Fruit fly (Drosophila melanogaster) whole organism, prepupa: Measurements from ENCODE around the gene OXA1L.
A peak's percentile ranks its signal among the peaks of the same experiment; 100 is the strongest.

Experiments
- Blimp-1 ChIP-seq: fragments of 200-800 bp; sonication (Bioruptor generic); optimal IDR thresholded peaks from 3 replicates; lab custom pipeline; 2017; ENCODE audit warnings: missing biosample characterization, missing genetic modification characterization, mild to moderate bottlenecking, moderate library complexity, missing genetic modification reagents
- CG10631 ChIP-seq: fragments of 200-800 bp; sonication (Bioruptor generic); optimal IDR thresholded peaks from 2 replicates; lab custom pipeline; 2016; ENCODE audit warnings: missing biosample characterization, missing genetic modification characterization
- CG10669 ChIP-seq: fragments of 200-800 bp; sonication (Bioruptor generic); optimal IDR thresholded peaks from 3 replicates; lab custom pipeline; 2018; ENCODE audit warnings: missing biosample characterization, mild to moderate bottlenecking, missing genetic modification characterization, moderate library complexity
- CG11294 ChIP-seq: fragments of 200-800 bp; sonication (Bioruptor generic); IDR thresholded peaks from 2 replicates; pipeline ENCODE4 v1.3.6; 2022; ENCODE audit warnings: missing biosample characterization, missing genetic modification characterization
- CG11762 ChIP-seq: fragments of 200-800 bp; sonication (Bioruptor generic); optimal IDR thresholded peaks from 3 replicates; lab custom pipeline; 2016; ENCODE audit warnings: missing biosample characterization, missing genetic modification characterization; ENCODE audit not compliant: insufficient read depth
- CG11902 ChIP-seq: fragments of 200-800 bp; sonication (Bioruptor generic); optimal IDR thresholded peaks from 3 replicates; lab custom pipeline; 2016; ENCODE audit warnings: missing biosample characterization, missing genetic modification characterization
- CG15336 ChIP-seq: fragments of 200-800 bp; sonication (Bioruptor generic); IDR thresholded peaks from 2 replicates; pipeline ENCODE4 v1.3.6; 2022; ENCODE audit warnings: missing biosample characterization, missing genetic modification characterization
- CG1621 ChIP-seq: fragments of 200-800 bp; sonication (Bioruptor generic); optimal IDR thresholded peaks from 3 replicates; lab custom pipeline; 2018; ENCODE audit warnings: missing biosample characterization, mild to moderate bottlenecking, missing genetic modification characterization
- CG16779 ChIP-seq: fragments of 200-800 bp; sonication (Bioruptor generic); optimal IDR thresholded peaks from 3 replicates; lab custom pipeline; 2017; ENCODE audit warnings: missing biosample characterization, mild to moderate bottlenecking, missing genetic modification characterization
- CG3032 ChIP-seq: fragments of 200-800 bp; optimal IDR thresholded peaks from 2 replicates; lab custom pipeline; 2019; ENCODE audit warnings: missing biosample characterization, mild to moderate bottlenecking, missing genetic modification characterization, moderate library complexity
- CG32006 ChIP-seq: fragments of 200-800 bp; sonication (Bioruptor generic); optimal IDR thresholded peaks from 3 replicates; lab custom pipeline; 2017; ENCODE audit warnings: missing biosample characterization, mild to moderate bottlenecking, missing genetic modification characterization
- CG34406 ChIP-seq: fragments of 200-800 bp; sonication (Bioruptor generic); optimal IDR thresholded peaks from 3 replicates; lab custom pipeline; 2016; ENCODE audit warnings: missing biosample characterization, missing genetic modification characterization
- CG3919 ChIP-seq: fragments of 200-800 bp; sonication (Bioruptor generic); optimal IDR thresholded peaks from 3 replicates; lab custom pipeline; 2016; ENCODE audit warnings: missing biosample characterization, missing genetic modification characterization
- CG4318 ChIP-seq: fragments of 200-800 bp; sonication (Bioruptor generic); optimal IDR thresholded peaks from 3 replicates; lab custom pipeline; 2017; ENCODE audit warnings: missing biosample characterization, mild to moderate bottlenecking, missing genetic modification characterization
- CG6163 ChIP-seq: fragments of 200-800 bp; sonication (Bioruptor generic); IDR thresholded peaks from 3 replicates; pipeline ENCODE4 v1.3.6; 2022; ENCODE audit warnings: missing biosample characterization, missing genetic modification characterization
- CG6276 ChIP-seq: fragments of 200-800 bp; sonication (Bioruptor generic); optimal IDR thresholded peaks from 2 replicates; lab custom pipeline; 2017; ENCODE audit warnings: missing biosample characterization, mild to moderate bottlenecking, missing genetic modification characterization
- CG6808 ChIP-seq: fragments of 200-800 bp; sonication (Bioruptor generic); optimal IDR thresholded peaks from 3 replicates; lab custom pipeline; 2017; ENCODE audit warnings: missing biosample characterization, missing genetic modification characterization, mild to moderate bottlenecking, moderate library complexity, missing genetic modification reagents
- CG6854 ChIP-seq: fragments of 200-800 bp; sonication (Bioruptor generic); optimal IDR thresholded peaks from 2 replicates; lab custom pipeline; 2017; ENCODE audit warnings: missing biosample characterization, mild to moderate bottlenecking, missing genetic modification characterization
- CG7368 ChIP-seq: fragments of 200-800 bp; sonication (Bioruptor generic); optimal IDR thresholded peaks from 3 replicates; lab custom pipeline; 2016; ENCODE audit warnings: missing biosample characterization, missing genetic modification characterization
- CG8119 ChIP-seq: fragments of 200-800 bp; sonication (Bioruptor generic); IDR thresholded peaks from 3 replicates; pipeline ENCODE4 v1.3.6; 2022; ENCODE audit warnings: missing biosample characterization, missing genetic modification characterization
- CG8319 ChIP-seq: fragments of 200-800 bp; sonication (Bioruptor generic); optimal IDR thresholded peaks from 3 replicates; lab custom pipeline; 2016; ENCODE audit warnings: missing biosample characterization, missing genetic modification characterization
- CG8632 ChIP-seq: fragments of 200-800 bp; sonication (Bioruptor generic); optimal IDR thresholded peaks from 3 replicates; lab custom pipeline; 2016; ENCODE audit warnings: missing biosample characterization, missing genetic modification characterization
- CG9139 ChIP-seq: fragments of 200-800 bp; sonication (Bioruptor generic); optimal IDR thresholded peaks from 3 replicates; lab custom pipeline; 2017; ENCODE audit warnings: missing biosample characterization, mild to moderate bottlenecking, missing genetic modification characterization
- Eip78C ChIP-seq: fragments of 200-800 bp; sonication (Bioruptor generic); peaks from one replicate; lab custom pipeline; 2016; ENCODE audit warnings: missing biosample characterization, missing genetic modification characterization
- Eip93F ChIP-seq: fragments of 200-800 bp; sonication (Bioruptor generic); optimal IDR thresholded peaks from 2 replicates; lab custom pipeline; 2016; ENCODE audit warnings: missing biosample characterization, mild to moderate bottlenecking, missing genetic modification characterization
- Ets21C ChIP-seq: fragments of 200-800 bp; sonication (Bioruptor generic); optimal IDR thresholded peaks from 3 replicates; lab custom pipeline; 2016; ENCODE audit warnings: missing biosample characterization, missing genetic modification characterization
- Ets96B ChIP-seq: fragments of 200-800 bp; optimal IDR thresholded peaks from 2 replicates; lab custom pipeline; 2019; ENCODE audit warnings: missing biosample characterization, mild to moderate bottlenecking, missing genetic modification characterization, moderate library complexity
- Gug ChIP-seq: fragments of 200-800 bp; sonication (Bioruptor generic); IDR thresholded peaks from 2 replicates; pipeline ENCODE4 v1.3.6; 2022; ENCODE audit warnings: missing biosample characterization, missing genetic modification characterization
- Hr38 ChIP-seq: sonication (Bioruptor generic); optimal IDR thresholded peaks from 2 replicates; lab custom pipeline; 2016; ENCODE audit warnings: missing biosample characterization, missing genetic modification characterization
- Hr39 ChIP-seq: fragments of 200-800 bp; sonication (Bioruptor generic); optimal IDR thresholded peaks from 2 replicates; lab custom pipeline; 2016; ENCODE audit warnings: missing biosample characterization, missing genetic modification characterization
- Hr4 ChIP-seq: fragments of 200-800 bp; sonication (Bioruptor generic); optimal IDR thresholded peaks from 3 replicates; lab custom pipeline; 2016; ENCODE audit warnings: missing biosample characterization, missing genetic modification characterization
- Met ChIP-seq: fragments of 200-800 bp; sonication (Bioruptor generic); optimal IDR thresholded peaks from 3 replicates; lab custom pipeline; 2016; ENCODE audit warnings: missing biosample characterization, missing genetic modification characterization
- OdsH ChIP-seq: fragments of 200-800 bp; sonication (Bioruptor generic); optimal IDR thresholded peaks from 3 replicates; lab custom pipeline; 2016; ENCODE audit warnings: missing biosample characterization, missing genetic modification characterization
- Smox ChIP-seq: fragments of 200-800 bp; sonication (Bioruptor generic); optimal IDR thresholded peaks from 3 replicates; lab custom pipeline; 2016; ENCODE audit warnings: missing biosample characterization, missing genetic modification characterization
- Sox102F ChIP-seq: fragments of 200-800 bp; sonication (Bioruptor generic); optimal IDR thresholded peaks from 2 replicates; lab custom pipeline; 2016; ENCODE audit warnings: missing biosample characterization, mild to moderate bottlenecking, missing genetic modification characterization
- Sox14 ChIP-seq: fragments of 200-800 bp; sonication (Bioruptor generic); optimal IDR thresholded peaks from 3 replicates; lab custom pipeline; 2016; ENCODE audit warnings: missing biosample characterization, missing genetic modification characterization
- Sox15 ChIP-seq: fragments of 200-800 bp; sonication (Bioruptor generic); optimal IDR thresholded peaks from 3 replicates; lab custom pipeline; 2016; ENCODE audit warnings: missing biosample characterization, missing genetic modification characterization
- achi ChIP-seq: fragments of 200-800 bp; sonication (Bioruptor generic); optimal IDR thresholded peaks from 3 replicates; lab custom pipeline; 2016; ENCODE audit warnings: missing biosample characterization, missing genetic modification characterization
- acj6 ChIP-seq: fragments of 200-800 bp; sonication (Bioruptor generic); optimal IDR thresholded peaks from 3 replicates; lab custom pipeline; 2016; ENCODE audit warnings: missing biosample characterization, missing genetic modification characterization
- cyc ChIP-seq: fragments of 200-800 bp; sonication (Bioruptor generic); optimal IDR thresholded peaks from 3 replicates; lab custom pipeline; 2016; ENCODE audit warnings: missing biosample characterization, missing genetic modification characterization
- dac ChIP-seq: fragments of 200-800 bp; sonication (Bioruptor generic); optimal IDR thresholded peaks from 2 replicates; lab custom pipeline; 2017; ENCODE audit warnings: missing biosample characterization, mild to moderate bottlenecking, missing genetic modification characterization
- eg ChIP-seq: fragments of 200-800 bp; sonication (Bioruptor generic); IDR thresholded peaks from 3 replicates; pipeline ENCODE4 v1.3.6; 2022; ENCODE audit warnings: missing biosample characterization, missing genetic modification characterization
- esn ChIP-seq: fragments of 200-800 bp; sonication (Bioruptor generic); optimal IDR thresholded peaks from 2 replicates; lab custom pipeline; 2016; ENCODE audit warnings: missing biosample characterization, mild to moderate bottlenecking, missing genetic modification characterization, moderate library complexity
- fd59A ChIP-seq: fragments of 200-800 bp; sonication (Bioruptor generic); optimal IDR thresholded peaks from 2 replicates; lab custom pipeline; 2017; ENCODE audit warnings: missing biosample characterization, mild to moderate bottlenecking, missing genetic modification characterization, missing genetic modification reagents
- fd85E ChIP-seq: fragments of 200-800 bp; sonication (Bioruptor generic); optimal IDR thresholded peaks from 3 replicates; lab custom pipeline; 2016; ENCODE audit warnings: missing biosample characterization, missing genetic modification characterization
- fkh ChIP-seq: fragments of 200-800 bp; sonication (Bioruptor generic); optimal IDR thresholded peaks from 3 replicates; lab custom pipeline; 2017; ENCODE audit warnings: missing biosample characterization, mild to moderate bottlenecking, missing genetic modification characterization, moderate library complexity
- lz ChIP-seq: fragments of 200-800 bp; sonication (Bioruptor generic); optimal IDR thresholded peaks from 3 replicates; lab custom pipeline; 2016; ENCODE audit warnings: missing biosample characterization, missing genetic modification characterization
- net ChIP-seq: fragments of 200-800 bp; sonication (Bioruptor generic); optimal IDR thresholded peaks from 3 replicates; lab custom pipeline; 2016; ENCODE audit warnings: missing biosample characterization, missing genetic modification characterization
- pdm3 ChIP-seq: fragments of 200-800 bp; sonication (Bioruptor generic); optimal IDR thresholded peaks from 3 replicates; lab custom pipeline; 2016; ENCODE audit warnings: missing biosample characterization, missing genetic modification characterization
- spab ChIP-seq: fragments of 200-800 bp; sonication (Bioruptor generic); optimal IDR thresholded peaks from 2 replicates; lab custom pipeline; 2017; ENCODE audit warnings: missing biosample characterization, mild to moderate bottlenecking, missing genetic modification characterization, missing genetic modification reagents
- ss ChIP-seq, 2 experiments: fragments of 200-800 bp; sonication (Bioruptor generic); optimal IDR thresholded peaks; 2 replicates in 1 of 2; 3 replicates in 1 of 2; lab custom pipeline; 2017 to 2018; ENCODE audit warnings: mild to moderate bottlenecking in 2 of 2, missing biosample characterization in 2 of 2, missing genetic modification characterization in 2 of 2, moderate library complexity in 1 of 2
- svp ChIP-seq: fragments of 200-800 bp; sonication (Bioruptor generic); peaks from one replicate; lab custom pipeline; 2016; ENCODE audit warnings: missing biosample characterization, missing genetic modification characterization
- topi ChIP-seq: fragments of 200-800 bp; sonication (Bioruptor generic); optimal IDR thresholded peaks from 3 replicates; lab custom pipeline; 2016; ENCODE audit warnings: missing biosample characterization, missing genetic modification characterization

OXA1L gene

dm6 chr3L:10843273-10843672 lies 43.0 kb downstream of the OXA1L start:
- TF ChIP-seq ss (GFP tag; optimal IDR thresholded peaks at IDR 0.05; lab: Kevin White, UChicago) (peak in 1 of 2 experiments; percentile 37), Hr38 (GFP tag; lab: Kevin White, UChicago) (no peak), Gug (GFP tag; lab: Robert Waterston, UW) (no peak), Met (peak; percentile 7), Ets96B (tag; lab: Kevin White, UChicago) (peak; percentile 52), CG6163 (GFP tag; lab: Robert Waterston, UW) (no peak), esn (GFP tag; lab: Kevin White, UChicago) (peak; percentile 21), CG8119 (GFP tag; lab: Robert Waterston, UW) (no peak), dac (GFP tag; lab: Kevin White, UChicago) (no peak), CG11762 (GFP tag; lab: Kevin White, UChicago) (no peak), fd85E (GFP tag; lab: Kevin White, UChicago) (no peak), spab (GFP tag; lab: Kevin White, UChicago) (peak; percentile 46), Sox102F (GFP tag; lab: Kevin White, UChicago) (no peak), Eip78C (GFP tag; lab: Kevin White, UChicago) (peak; percentile 75), CG4318 (GFP tag; lab: Kevin White, UChicago) (peak; percentile 13), CG9139 (GFP tag; lab: Kevin White, UChicago) (no peak), Sox15 (GFP tag; lab: Kevin White, UChicago) (peak; percentile 4), CG10631 (peak; percentile 44), CG16779 (tag; lab: Kevin White, UChicago) (peak; percentile 7), lz (GFP tag; lab: Kevin White, UChicago) (no peak), CG11294 (GFP tag; lab: Robert Waterston, UW) (no peak), CG6808 (GFP tag; lab: Kevin White, UChicago) (peak; percentile 18), acj6 (GFP tag; lab: Kevin White, UChicago) (peak; percentile 43), topi (GFP tag; lab: Kevin White, UChicago) (no peak), CG34406 (GFP tag; lab: Kevin White, UChicago) (peak; percentile 35), Hr39 (GFP tag; lab: Kevin White, UChicago) (no peak), CG32006 (GFP tag; lab: Kevin White, UChicago) (peak; percentile 57), CG6854 (GFP tag; lab: Kevin White, UChicago) (no peak), CG1621 (tag; lab: Kevin White, UChicago) (no peak), Hr4 (GFP tag; lab: Kevin White, UChicago) (no peak), achi (peak; percentile 45), fd59A (GFP tag; lab: Kevin White, UChicago) (no peak), Smox (no peak), CG10669 (GFP tag; lab: Kevin White, UChicago) (peak; percentile 34), CG3919 (GFP tag; lab: Kevin White, UChicago) (no peak), Sox14 (GFP tag; lab: Kevin White, UChicago) (no peak), CG8319 (peak; percentile 4), cyc (GFP tag; lab: Kevin White, UChicago) (no peak), CG7368 (GFP tag; lab: Kevin White, UChicago) (no peak), CG3032 (peak; percentile 22), CG8632 (GFP tag; lab: Kevin White, UChicago) (peak; percentile 44), svp (peak; percentile 62), OdsH (peak; percentile 39), fkh (GFP tag; lab: Kevin White, UChicago) (no peak), Eip93F (GFP tag; lab: Kevin White, UChicago) (no peak), Blimp-1 (GFP tag; lab: Kevin White, UChicago) (no peak), CG15336 (GFP tag; lab: Robert Waterston, UW) (0 out of 2 replicates have a peak, but pooled peaks have one; percentile 17), pdm3 (GFP tag; lab: Kevin White, UChicago) (no peak), net (peak; percentile 0), CG6276 (GFP tag; lab: Kevin White, UChicago) (peak; percentile 11), Ets21C (GFP tag; lab: Kevin White, UChicago) (no peak), CG11902 (GFP tag; lab: Kevin White, UChicago) (no peak), eg (GFP tag; lab: Robert Waterston, UW) (peak; percentile 42; the same call in 1 of the 3 replicates)
